Worm (Caenorhabditis elegans) whole organism, L4 larva: Measurements from ENCODE around the gene T16G1.9.

Experiments
- D1046.2 ChIP-seq: fragments of 200-800 bp; sonication (Bioruptor generic); IDR thresholded peaks from 2 replicates; pipeline ENCODE4 v1.3.6; 2022; ENCODE audit warnings: missing genetic modification characterization, missing compliant biosample characterization
- F26F4.8 ChIP-seq: fragments of 200-800 bp; sonication (Bioruptor generic); conservative IDR thresholded peaks from 2 replicates; pipeline ENCODE4 v1.3.6; 2022; ENCODE audit warnings: missing genetic modification characterization, missing compliant biosample characterization
- F49E8.2 ChIP-seq: sonication (generic microtip); optimal IDR thresholded peaks from 2 replicates; lab custom pipeline; 2016; ENCODE audit warnings: missing compliant biosample characterization, mild to moderate bottlenecking, missing genetic modification characterization, borderline replicate concordance
- R02D3.7 ChIP-seq: fragments of 150-350 bp; sonication (generic microtip); optimal IDR thresholded peaks from 3 replicates; lab custom pipeline; 2014; ENCODE audit warnings: missing biosample characterization, missing genetic modification characterization
- T20F7.1 ChIP-seq: fragments of 200-800 bp; sonication (Bioruptor generic); optimal IDR thresholded peaks from 2 replicates; lab custom pipeline; 2018; ENCODE audit warnings: mild to moderate bottlenecking, missing genetic modification characterization, missing compliant biosample characterization
- T26A8.4 ChIP-seq: fragments of 200-800 bp; sonication (Bioruptor generic); IDR thresholded peaks from 2 replicates; pipeline ENCODE4 v1.3.6; 2022; ENCODE audit warnings: missing genetic modification characterization, missing compliant biosample characterization
- Y48G9A.11 ChIP-seq: fragments of 200-800 bp; sonication (Bioruptor generic); IDR thresholded peaks from 2 replicates; pipeline ENCODE4 v1.3.6; 2022; ENCODE audit warnings: missing genetic modification reagents, missing genetic modification characterization, missing compliant biosample characterization
- Y75B8A.6 ChIP-seq: fragments of 200-800 bp; sonication (Bioruptor generic); IDR thresholded peaks from 2 replicates; pipeline ENCODE4 v1.3.6; 2022; ENCODE audit warnings: missing genetic modification reagents, missing genetic modification characterization, missing compliant biosample characterization
- ZK546.5 ChIP-seq, 2 experiments: sonication (generic microtip); optimal IDR thresholded peaks; 2 replicates each; lab custom pipeline; 2017; ENCODE audit warnings: missing biosample characterization in 2 of 2, missing genetic modification characterization in 2 of 2
- ama-1 ChIP-seq: fragments of 150-350 bp; optimal IDR thresholded peaks from 2 replicates; lab custom pipeline; 2014; ENCODE audit warnings: inconsistent platforms, mixed read lengths
- arid-1 ChIP-seq: fragments of 200-800 bp; sonication (Bioruptor generic); conservative IDR thresholded peaks from 2 replicates; pipeline ENCODE4 v1.3.6; 2022; ENCODE audit warnings: missing genetic modification reagents, missing genetic modification characterization, missing compliant biosample characterization
- ceh-20 ChIP-seq: fragments of 200-800 bp; sonication (Bioruptor generic); IDR thresholded peaks from 2 replicates; pipeline ENCODE4 v1.3.6; 2022; ENCODE audit warnings: missing genetic modification reagents, missing genetic modification characterization, missing compliant biosample characterization
- ceh-32 ChIP-seq: sonication (generic microtip); optimal IDR thresholded peaks from 2 replicates; lab custom pipeline; 2016; ENCODE audit warnings: mild to moderate bottlenecking, missing genetic modification characterization, missing compliant biosample characterization; ENCODE audit not compliant: poor library complexity
- ceh-44 ChIP-seq: fragments of 200-800 bp; sonication (Bioruptor generic); IDR thresholded peaks from 2 replicates; pipeline ENCODE4 v1.3.6; 2022; ENCODE audit warnings: missing genetic modification reagents, missing genetic modification characterization, missing compliant biosample characterization
- cey-2 ChIP-seq: sonication (generic microtip); optimal IDR thresholded peaks from 3 replicates; lab custom pipeline; 2017; ENCODE audit warnings: missing genetic modification characterization, mild to moderate bottlenecking, missing compliant biosample characterization, antibody characterized with exemption, borderline replicate concordance; ENCODE audit not compliant: insufficient read depth
- ctbp-1 ChIP-seq: fragments of 200-800 bp; sonication (Bioruptor generic); IDR thresholded peaks from 2 replicates; pipeline ENCODE4 v1.3.6; 2022; ENCODE audit warnings: missing genetic modification reagents, missing genetic modification characterization, missing compliant biosample characterization
- daf-16 ChIP-seq, 3 experiments: sonication (generic microtip); optimal IDR thresholded peaks; 2 replicates each; lab custom pipeline; 2016 to 2017; ENCODE audit warnings: missing genetic modification characterization in 3 of 3, missing genetic modification reagents in 3 of 3, mild to moderate bottlenecking in 2 of 3, missing compliant biosample characterization in 2 of 3, missing biosample characterization in 1 of 3, moderate library complexity in 1 of 3
- daf-19 ChIP-seq: fragments of 200-800 bp; sonication (Bioruptor generic); conservative IDR thresholded peaks from 2 replicates; pipeline ENCODE4 v1.3.6; 2022; ENCODE audit warnings: missing genetic modification characterization, missing compliant biosample characterization
- dmd-6 ChIP-seq: fragments of 200-800 bp; sonication (Bioruptor generic); IDR thresholded peaks from 2 replicates; pipeline ENCODE4 v1.3.6; 2022; ENCODE audit warnings: missing genetic modification reagents, missing genetic modification characterization, missing compliant biosample characterization
- dmd-8 ChIP-seq: fragments of 200-800 bp; sonication (Bioruptor generic); IDR thresholded peaks from 2 replicates; pipeline ENCODE4 v1.3.6; 2022; ENCODE audit warnings: missing genetic modification characterization, missing compliant biosample characterization
- dmd-9 ChIP-seq: fragments of 200-800 bp; sonication (Bioruptor generic); IDR thresholded peaks from 2 replicates; pipeline ENCODE4 v1.3.6; 2022; ENCODE audit warnings: missing genetic modification reagents, missing genetic modification characterization, missing compliant biosample characterization
- dve-1 ChIP-seq: sonication (generic microtip); optimal IDR thresholded peaks from 2 replicates; lab custom pipeline; 2017; ENCODE audit warnings: antibody characterized with exemption, mild to moderate bottlenecking, missing genetic modification characterization, missing compliant biosample characterization; ENCODE audit not compliant: insufficient read depth
- egl-43 ChIP-seq: fragments of 200-800 bp; sonication (Bioruptor generic); IDR thresholded peaks from 2 replicates; pipeline ENCODE4 v1.3.6; 2022; ENCODE audit warnings: missing genetic modification reagents, missing genetic modification characterization, missing compliant biosample characterization
- fkh-10 ChIP-seq: fragments of 150-350 bp; optimal IDR thresholded peaks from 2 replicates; lab custom pipeline; 2014; ENCODE audit warnings: missing biosample characterization, missing genetic modification reagents, missing genetic modification characterization
- hif-1 ChIP-seq, 2 experiments: sonication (generic microtip); optimal IDR thresholded peaks; 2 replicates each; lab custom pipeline; 2016 to 2017; ENCODE audit warnings: missing compliant biosample characterization in 2 of 2, missing genetic modification characterization in 2 of 2, missing genetic modification reagents in 2 of 2, missing genotype in 2 of 2, mild to moderate bottlenecking in 1 of 2
- hlh-11 ChIP-seq: fragments of 200-800 bp; sonication (Bioruptor generic); optimal IDR thresholded peaks from 2 replicates; lab custom pipeline; 2018; ENCODE audit warnings: mild to moderate bottlenecking, missing genetic modification characterization, missing compliant biosample characterization
- hlh-30 ChIP-seq: sonication (generic microtip); optimal IDR thresholded peaks from 2 replicates; lab custom pipeline; 2017; ENCODE audit warnings: antibody characterized with exemption, mild to moderate bottlenecking, missing genetic modification characterization, missing compliant biosample characterization; ENCODE audit not compliant: insufficient read depth
- jun-1 ChIP-seq: fragments of 150-350 bp; optimal IDR thresholded peaks from 2 replicates; lab custom pipeline; 2014; ENCODE audit warnings: missing biosample characterization, missing genetic modification reagents, missing genetic modification characterization
- lim-7 ChIP-seq: fragments of 200-800 bp; sonication (Bioruptor generic); IDR thresholded peaks from 2 replicates; pipeline ENCODE4 v1.3.6; 2022; ENCODE audit warnings: missing genetic modification characterization, missing compliant biosample characterization
- lin-15B ChIP-seq: fragments of 150-350 bp; sonication (generic microtip); optimal IDR thresholded peaks from 3 replicates; lab custom pipeline; 2014; ENCODE audit warnings: missing biosample characterization, missing genetic modification characterization
- madf-5 ChIP-seq, 2 experiments: fragments of 200-800 bp; sonication (Bioruptor generic); IDR thresholded peaks; 2 replicates each; pipeline ENCODE4 v1.3.6; 2022; ENCODE audit warnings: missing compliant biosample characterization in 2 of 2, missing genetic modification characterization in 2 of 2
- madf-9 ChIP-seq: fragments of 200-800 bp; sonication (Bioruptor generic); conservative IDR thresholded peaks from 2 replicates; pipeline ENCODE4 v1.3.6; 2022; ENCODE audit warnings: missing genetic modification reagents, missing genetic modification characterization, missing compliant biosample characterization
- mep-1 ChIP-seq: fragments of 150-350 bp; sonication (generic microtip); optimal IDR thresholded peaks from 3 replicates; lab custom pipeline; 2014; ENCODE audit warnings: missing biosample characterization, missing genetic modification characterization
- mxl-2 ChIP-seq: fragments of 200-800 bp; sonication (Bioruptor generic); conservative IDR thresholded peaks from 2 replicates; pipeline ENCODE4 v1.3.6; 2022; ENCODE audit warnings: missing genetic modification reagents, missing genetic modification characterization, missing compliant biosample characterization
- nhr-11 ChIP-seq: fragments of 150-350 bp; optimal IDR thresholded peaks from 2 replicates; lab custom pipeline; 2014; ENCODE audit warnings: missing biosample characterization, missing genetic modification characterization
- nhr-25 ChIP-seq: sonication (generic microtip); optimal IDR thresholded peaks from 2 replicates; lab custom pipeline; 2017; ENCODE audit warnings: missing genetic modification characterization, mild to moderate bottlenecking, missing compliant biosample characterization, antibody characterized with exemption, moderate library complexity, borderline replicate concordance; ENCODE audit not compliant: insufficient read depth
- nhr-28 ChIP-seq: fragments of 150-350 bp; optimal IDR thresholded peaks from 2 replicates; lab custom pipeline; 2014; ENCODE audit warnings: missing biosample characterization, missing genetic modification characterization
- nhr-6 ChIP-seq: fragments of 150-350 bp; optimal IDR thresholded peaks from 2 replicates; lab custom pipeline; 2014; ENCODE audit warnings: missing biosample characterization, missing genetic modification characterization
- nhr-76 ChIP-seq: fragments of 150-350 bp; optimal IDR thresholded peaks from 2 replicates; lab custom pipeline; 2014; ENCODE audit warnings: missing biosample characterization, missing genetic modification characterization
- nhr-77 ChIP-seq: fragments of 150-350 bp; optimal IDR thresholded peaks from 2 replicates; lab custom pipeline; 2014; ENCODE audit warnings: missing biosample characterization, missing genetic modification characterization
- php-3 ChIP-seq: fragments of 200-800 bp; sonication (Bioruptor generic); IDR thresholded peaks from 2 replicates; pipeline ENCODE4 v1.3.6; 2022; ENCODE audit warnings: missing genetic modification reagents, missing genetic modification characterization, missing compliant biosample characterization
- pqm-1 ChIP-seq: sonication (generic microtip); optimal IDR thresholded peaks from 2 replicates; lab custom pipeline; 2017; ENCODE audit warnings: missing biosample characterization, missing genetic modification characterization
- rbr-2 ChIP-seq: sonication (generic microtip); optimal IDR thresholded peaks from 2 replicates; lab custom pipeline; 2016; ENCODE audit warnings: missing genotype, missing genetic modification characterization, missing compliant biosample characterization
- set-16 ChIP-seq: fragments of 200-800 bp; sonication (Bioruptor generic); IDR thresholded peaks from 2 replicates; pipeline ENCODE4 v1.3.6; 2022; ENCODE audit warnings: missing genetic modification reagents, missing genetic modification characterization, missing compliant biosample characterization
- spr-1 ChIP-seq: sonication (generic microtip); optimal IDR thresholded peaks from 2 replicates; lab custom pipeline; 2016; ENCODE audit warnings: mild to moderate bottlenecking, missing genetic modification characterization, missing compliant biosample characterization
- unc-39 ChIP-seq: sonication (generic microtip); optimal IDR thresholded peaks from 2 replicates; lab custom pipeline; 2017; ENCODE audit warnings: missing biosample characterization, missing genetic modification characterization
- unc-62 ChIP-seq, 3 experiments: fragments of 150-350 bp in 1 of 3; sonication (generic microtip); optimal IDR thresholded peaks in 2 of 3; peaks in 1 of 3; 1 replicate in 1 of 3; 2 replicates in 2 of 3; lab custom pipeline; 2014 to 2017; ENCODE audit warnings: missing biosample characterization in 3 of 3, missing genetic modification characterization in 3 of 3, missing genetic modification reagents in 3 of 3, missing genotype in 1 of 3
- zip-11 ChIP-seq: fragments of 200-800 bp; sonication (Bioruptor generic); IDR thresholded peaks from 2 replicates; pipeline ENCODE4 v1.3.6; 2022; ENCODE audit warnings: missing genetic modification characterization, missing compliant biosample characterization
- ztf-11 ChIP-seq: fragments of 150-350 bp; optimal IDR thresholded peaks from 2 replicates; lab custom pipeline; 2014; ENCODE audit warnings: missing biosample characterization, missing genetic modification characterization

Gene T16G1.9

ce11 chrV:12909544-12910157 lies 41.0 kb downstream of the T16G1.9 start, which contains the start of gene nid-1:
TSS of gene nid-1 (plus strand) at chrV:12910107.
- TF ChIP-seq nhr-77 (tag; lab: Kevin White, UChicago) (peak; percentile 16), jun-1 (tag; lab: Kevin White, UChicago) (no peak), dmd-9 (GFP tag; lab: Robert Waterston, UW) (no peak), php-3 (peak; percentile 93), F26F4.8 (GFP tag; lab: Robert Waterston, UW) (no peak), cey-2 (tag; lab: Kevin White, UChicago) (no peak), arid-1 (GFP tag; lab: Robert Waterston, UW) (no peak), ceh-32 (tag; lab: Kevin White, UChicago) (no peak), fkh-10 (GFP tag; lab: Kevin White, UChicago) (no peak), zip-11 (GFP tag; lab: Robert Waterston, UW) (no peak), madf-9 (GFP tag; lab: Robert Waterston, UW) (no peak), T26A8.4 (GFP tag; lab: Robert Waterston, UW) (no peak), R02D3.7 (no peak), ama-1 (lab: Kevin White, UChicago) (no peak), ztf-11 (tag; lab: Kevin White, UChicago) (no peak), hlh-11 (tag; lab: Kevin White, UChicago) (peak; percentile 64), Y75B8A.6 (GFP tag; lab: Robert Waterston, UW) (no peak), spr-1 (tag; lab: Kevin White, UChicago) (no peak), dmd-6 (GFP tag; lab: Robert Waterston, UW) (peak; percentile 76), ZK546.5 (tag; optimal IDR thresholded peaks at IDR 0.05; lab: Kevin White, UChicago) (no peak), set-16 (no peak), ctbp-1 (no peak), mxl-2 (GFP tag; lab: Robert Waterston, UW) (no peak), ceh-44 (GFP tag; lab: Robert Waterston, UW) (no peak), ceh-20 (GFP tag; lab: Robert Waterston, UW) (0 out of 2 replicates have a peak, but pooled peaks have one; percentile 41), nhr-28 (tag; lab: Kevin White, UChicago) (peak; percentile 51), nhr-6 (tag; lab: Kevin White, UChicago) (no peak), dmd-8 (no peak), T20F7.1 (GFP tag; lab: Kevin White, UChicago) (no peak), mep-1 (tag; lab: Kevin White, UChicago) (no peak), unc-62 (GFP tag; optimal IDR thresholded peaks at IDR 0.05 in 1 of 2; lab: Kevin White, UChicago) (peak in 1 of 2 experiments; percentile 29), unc-62 (tag; optimal IDR thresholded peaks at IDR 0.05; lab: Kevin White, UChicago) (no peak), hif-1 (tag; optimal IDR thresholded peaks at IDR 0.05; lab: Kevin White, UChicago) (no peak), daf-19 (GFP tag; lab: Robert Waterston, UW) (no peak), egl-43 (no peak), daf-16 (GFP tag; optimal IDR thresholded peaks at IDR 0.05; lab: Kevin White, UChicago) (no peak), daf-16 (tag; optimal IDR thresholded peaks at IDR 0.05; lab: Kevin White, UChicago) (peak; percentile 96), rbr-2 (no peak), F49E8.2 (tag; lab: Kevin White, UChicago) (no peak), nhr-11 (tag; lab: Kevin White, UChicago) (no peak), pqm-1 (peak; percentile 51), nhr-76 (no peak), lim-7 (no peak), D1046.2 (no peak), dve-1 (tag; lab: Kevin White, UChicago) (peak; percentile 67), hlh-30 (no peak), madf-5 (GFP tag; IDR thresholded peaks at IDR 0.05; lab: Robert Waterston, UW) (no peak), Y48G9A.11 (no peak), nhr-25 (no peak), lin-15B (tag; lab: Kevin White, UChicago) (no peak), unc-39 (tag; lab: Kevin White, UChicago) (no peak)
